Fruit fly (Drosophila melanogaster) whole organism, adult: Measurements from ENCODE around the gene NitFhit.

ENCODE experiments used
- CG11617 ChIP-seq: fragments of 200-800 bp; sonication (Bioruptor generic); optimal IDR thresholded peaks from 2 replicates; lab custom pipeline; 2017; ENCODE audit warnings: mild to moderate bottlenecking, missing biosample characterization, missing genetic modification reagents, missing genetic modification characterization
- CG1620 ChIP-seq: fragments of 200-800 bp; sonication (Bioruptor generic); optimal IDR thresholded peaks from 2 replicates; lab custom pipeline; 2016; ENCODE audit warnings: missing biosample characterization, missing genetic modification characterization
- CG33017 ChIP-seq: fragments of 200-800 bp; sonication (Bioruptor generic); optimal IDR thresholded peaks from 2 replicates; lab custom pipeline; 2018; ENCODE audit warnings: missing biosample characterization, mild to moderate bottlenecking, missing genetic modification characterization, moderate library complexity
- CG7045 ChIP-seq: fragments of 200-800 bp; sonication (Bioruptor generic); optimal IDR thresholded peaks from 2 replicates; lab custom pipeline; 2017; ENCODE audit warnings: missing biosample characterization, mild to moderate bottlenecking, missing genetic modification characterization
- CG7101 ChIP-seq: fragments of 200-800 bp; sonication (Bioruptor generic); optimal IDR thresholded peaks from 2 replicates; lab custom pipeline; 2018; ENCODE audit warnings: missing biosample characterization, mild to moderate bottlenecking, missing genetic modification characterization, moderate library complexity
- Hr96 ChIP-seq: fragments of 200-800 bp; sonication (Bioruptor generic); optimal IDR thresholded peaks from 2 replicates; lab custom pipeline; 2016; ENCODE audit warnings: missing biosample characterization, missing genetic modification characterization
- bab1 ChIP-seq: fragments of 200-800 bp; sonication (Bioruptor generic); optimal IDR thresholded peaks from 3 replicates; lab custom pipeline; 2019; ENCODE audit warnings: missing biosample characterization, mild to moderate bottlenecking, missing genetic modification characterization, moderate library complexity
- cic ChIP-seq: fragments of 200-800 bp; sonication (Bioruptor generic); optimal IDR thresholded peaks from 2 replicates; lab custom pipeline; 2017; ENCODE audit warnings: missing biosample characterization, mild to moderate bottlenecking, missing genetic modification characterization, moderate library complexity
- cnc ChIP-seq, 2 experiments: fragments of >200 bp; optimal IDR thresholded peaks; 2 replicates each; lab custom pipeline; 2017
- kay ChIP-seq: fragments of 200-800 bp; sonication (Bioruptor generic); peaks from one replicate; lab custom pipeline; 2016; ENCODE audit warnings: missing biosample characterization, missing genetic modification characterization, borderline replicate concordance
- ovo ChIP-seq: fragments of 200-800 bp; sonication (Bioruptor generic); optimal IDR thresholded peaks from 2 replicates; lab custom pipeline; 2016; ENCODE audit warnings: missing biosample characterization, missing genetic modification characterization
- toe ChIP-seq: fragments of 200-800 bp; sonication (Bioruptor generic); optimal IDR thresholded peaks from 2 replicates; lab custom pipeline; 2016; ENCODE audit warnings: missing biosample characterization, missing genetic modification characterization

DNA sequence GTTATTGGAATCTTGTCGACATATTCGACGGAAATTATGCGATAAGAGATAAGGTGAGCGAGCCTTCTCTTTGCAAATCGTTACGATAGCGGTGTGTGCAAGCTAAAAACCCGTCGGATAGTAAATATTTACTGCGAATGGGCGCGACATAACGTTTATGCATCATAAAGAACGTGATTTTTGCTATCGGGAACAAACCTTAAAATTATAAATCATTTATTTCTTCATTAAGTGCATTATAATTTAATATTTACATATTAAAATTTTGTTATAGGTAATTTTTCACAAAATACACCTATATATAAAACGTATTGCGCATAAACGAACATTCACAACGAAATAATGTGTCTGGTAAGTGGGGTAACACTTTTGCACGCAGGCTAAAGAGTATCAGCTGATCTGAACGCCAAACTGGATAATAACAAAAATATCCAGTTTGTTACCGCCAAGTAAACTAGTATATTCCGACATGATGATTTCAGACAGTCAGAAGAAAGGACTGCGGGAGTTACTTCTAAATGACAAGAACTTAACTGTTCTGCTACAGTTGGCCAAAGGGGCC lies 2.3 kb downstream of the NitFhit start, which contains the start of the genes Gk1 and CG13876:
- TF ChIP-seq CG7101: peak; percentile 99
- TF ChIP-seq CG1620 (GFP tag; lab: Kevin White, UChicago): peak; percentile 86
- peak; percentile 98 for TF ChIP-seq CG11617 (GFP tag; lab: Kevin White, UChicago)
- TF ChIP-seq ovo: peak; percentile 90
- TF ChIP-seq kay (GFP tag; lab: Kevin White, UChicago): no peak
- peak; percentile 97 for TF ChIP-seq cic
- TF ChIP-seq CG33017 (tag; lab: Kevin White, UChicago): peak; percentile 99
- no peak for TF ChIP-seq Hr96 (GFP tag; lab: Kevin White, UChicago)
- peak; percentile 99 for TF ChIP-seq bab1 (GFP tag; lab: Kevin White, UChicago)
- peak; percentile 98 for TF ChIP-seq CG7045 (GFP tag; lab: Kevin White, UChicago)
- no peak for TF ChIP-seq cnc (optimal IDR thresholded peaks at IDR 0.05; lab: Kevin White, UChicago)
- TF ChIP-seq toe (GFP tag; lab: Kevin White, UChicago): no peak
